Fruit fly (Drosophila melanogaster) whole organism, embryonic: ENCODE data around the gene Sil1.

Experiments used
- Asciz ChIP-seq: fragments of 200-800 bp; sonication (Bioruptor generic); optimal IDR thresholded peaks from 2 replicates; lab custom pipeline; 2017; ENCODE audit warnings: missing biosample characterization, mild to moderate bottlenecking, missing genetic modification characterization, missing genetic modification reagents
- CG10267 ChIP-seq: fragments of 200-800 bp; sonication (Bioruptor generic); optimal IDR thresholded peaks from 2 replicates; lab custom pipeline; 2018; ENCODE audit warnings: missing biosample characterization, mild to moderate bottlenecking, missing genetic modification characterization, moderate library complexity
- CG10565 ChIP-seq: fragments of 200-800 bp; sonication (Bioruptor generic); optimal IDR thresholded peaks from 3 replicates; lab custom pipeline; 2016; ENCODE audit warnings: missing biosample characterization, mild to moderate bottlenecking, missing genetic modification characterization
- CG11093 ChIP-seq: fragments of 200-800 bp; sonication (Bioruptor generic); IDR thresholded peaks from 3 replicates; pipeline ENCODE4 v1.3.6; 2022; ENCODE audit warnings: missing biosample characterization, missing genetic modification characterization
- CG11456 ChIP-seq: fragments of 200-800 bp; sonication (Bioruptor generic); IDR thresholded peaks from 3 replicates; pipeline ENCODE4 v1.3.6; 2022; ENCODE audit warnings: missing biosample characterization, missing genetic modification characterization
- CG13123 ChIP-seq: fragments of 200-800 bp; sonication (Bioruptor generic); optimal IDR thresholded peaks from 2 replicates; lab custom pipeline; 2016; ENCODE audit warnings: missing biosample characterization, missing genetic modification characterization
- CG15011 ChIP-seq: fragments of 200-800 bp; sonication (Bioruptor generic); optimal IDR thresholded peaks from 3 replicates; lab custom pipeline; 2018; ENCODE audit warnings: missing biosample characterization, mild to moderate bottlenecking, missing genetic modification characterization
- CG15269 ChIP-seq: fragments of 200-800 bp; sonication (Bioruptor generic); optimal IDR thresholded peaks from 2 replicates; lab custom pipeline; 2018; ENCODE audit warnings: missing biosample characterization, mild to moderate bottlenecking, missing genetic modification characterization, moderate library complexity
- CG17359 ChIP-seq: fragments of 200-800 bp; sonication (Bioruptor generic); optimal IDR thresholded peaks from 3 replicates; lab custom pipeline; 2018; ENCODE audit warnings: missing biosample characterization, mild to moderate bottlenecking, missing genetic modification characterization, moderate library complexity
- CG1832 ChIP-seq: fragments of 200-800 bp; sonication (Bioruptor generic); optimal IDR thresholded peaks from 2 replicates; lab custom pipeline; 2017; ENCODE audit warnings: missing biosample characterization, mild to moderate bottlenecking, missing genetic modification characterization, inconsistent platforms
- CG2129 ChIP-seq: fragments of 200-800 bp; sonication (Bioruptor generic); IDR thresholded peaks from 2 replicates; pipeline ENCODE4 v1.3.6; 2022; ENCODE audit warnings: missing biosample characterization, missing genetic modification characterization; ENCODE audit not compliant: partially characterized antibody
- CG30020 ChIP-seq: fragments of 200-800 bp; optimal IDR thresholded peaks from 2 replicates; lab custom pipeline; 2019; ENCODE audit warnings: missing biosample characterization, mild to moderate bottlenecking, missing genetic modification characterization, moderate library complexity
- CG31365 ChIP-seq: fragments of 200-800 bp; sonication (Bioruptor generic); optimal IDR thresholded peaks from 2 replicates; lab custom pipeline; 2018; ENCODE audit warnings: missing biosample characterization, mild to moderate bottlenecking, missing genetic modification characterization
- CG33213 ChIP-seq: fragments of 200-800 bp; sonication (Bioruptor generic); optimal IDR thresholded peaks from 3 replicates; lab custom pipeline; 2016; ENCODE audit warnings: missing biosample characterization, missing genetic modification characterization
- CG4360 ChIP-seq: fragments of 200-800 bp; sonication (Bioruptor generic); IDR thresholded peaks from 2 replicates; pipeline ENCODE4 v1.3.6; 2022; ENCODE audit warnings: missing biosample characterization, missing genetic modification characterization
- CG7357 ChIP-seq: fragments of 200-800 bp; sonication (Bioruptor generic); IDR thresholded peaks from 3 replicates; pipeline ENCODE4 v1.3.6; 2022; ENCODE audit warnings: missing biosample characterization, missing genetic modification characterization
- CG7372 ChIP-seq: fragments of 200-800 bp; sonication (Bioruptor generic); IDR thresholded peaks from 2 replicates; pipeline ENCODE4 v1.3.6; 2022; ENCODE audit warnings: missing biosample characterization, missing genetic modification characterization
- CG7987 ChIP-seq: fragments of 200-800 bp; sonication (Bioruptor generic); optimal IDR thresholded peaks from 2 replicates; lab custom pipeline; 2018; ENCODE audit warnings: missing biosample characterization, mild to moderate bottlenecking, missing genetic modification characterization, moderate library complexity
- CG8089 ChIP-seq: fragments of 200-800 bp; sonication (Bioruptor generic); optimal IDR thresholded peaks from 3 replicates; lab custom pipeline; 2016; ENCODE audit warnings: missing biosample characterization, missing genetic modification characterization
- CG8290 ChIP-seq, 3 experiments: fragments of 200-800 bp; sonication (Bioruptor generic); optimal IDR thresholded peaks; 2 replicates each; lab custom pipeline; 2016 to 2019; ENCODE audit warnings: missing biosample characterization in 3 of 3, missing genetic modification characterization in 3 of 3, mild to moderate bottlenecking in 2 of 3, moderate library complexity in 1 of 3
- CG9437 ChIP-seq: fragments of 200-800 bp; sonication (Bioruptor generic); optimal IDR thresholded peaks from 2 replicates; lab custom pipeline; 2018; ENCODE audit warnings: missing biosample characterization, mild to moderate bottlenecking, missing genetic modification characterization
- CTCF ChIP-seq: fragments of 200-800 bp; sonication (Bioruptor generic); optimal IDR thresholded peaks from 2 replicates; lab custom pipeline; 2017; ENCODE audit warnings: missing biosample characterization, mild to moderate bottlenecking, missing genetic modification characterization, moderate library complexity
- Dad ChIP-seq: fragments of 200-800 bp; sonication (Bioruptor generic); optimal IDR thresholded peaks from 3 replicates; lab custom pipeline; 2016; ENCODE audit warnings: missing biosample characterization, missing genetic modification characterization
- Dll ChIP-seq: fragments of 200-800 bp; sonication (Bioruptor generic); IDR thresholded peaks from 4 replicates; pipeline ENCODE4 v1.3.6; 2022; ENCODE audit warnings: missing biosample characterization, missing genetic modification characterization; ENCODE audit not compliant: partially characterized antibody
- Dp ChIP-seq: fragments of 200-800 bp; sonication (Bioruptor generic); optimal IDR thresholded peaks from 2 replicates; lab custom pipeline; 2018; ENCODE audit warnings: missing biosample characterization, mild to moderate bottlenecking, missing genetic modification characterization, moderate library complexity
- Med ChIP-seq: fragments of 200-800 bp; sonication (Bioruptor generic); peaks from one replicate; lab custom pipeline; 2016; ENCODE audit warnings: missing biosample characterization, missing genetic modification characterization, mild to moderate bottlenecking, inconsistent platforms, moderate library complexity
- Neu2 ChIP-seq: fragments of 200-800 bp; sonication (Bioruptor generic); optimal IDR thresholded peaks from 3 replicates; lab custom pipeline; 2016; ENCODE audit warnings: missing biosample characterization, missing genetic modification characterization, borderline replicate concordance
- Poxn ChIP-seq: fragments of 200-800 bp; sonication (Bioruptor generic); IDR thresholded peaks from 2 replicates; pipeline ENCODE4 v1.3.6; 2022; ENCODE audit warnings: missing biosample characterization, missing genetic modification characterization
- Rfx ChIP-seq: fragments of 200-800 bp; sonication (Bioruptor generic); IDR thresholded peaks from 2 replicates; pipeline ENCODE4 v1.3.6; 2022; ENCODE audit warnings: missing biosample characterization, missing genetic modification characterization
- Sry-β ChIP-seq: fragments of 200-800 bp; sonication (Bioruptor generic); optimal IDR thresholded peaks from 2 replicates; lab custom pipeline; 2018; ENCODE audit warnings: missing biosample characterization, mild to moderate bottlenecking, missing genetic modification characterization, moderate library complexity
- Taf1 ChIP-seq: fragments of 200-800 bp; sonication (Bioruptor generic); IDR thresholded peaks from 2 replicates; pipeline ENCODE4 v1.3.6; 2022; ENCODE audit warnings: missing biosample characterization, missing genetic modification characterization
- YL-1 ChIP-seq: fragments of 200-800 bp; sonication (Bioruptor generic); optimal IDR thresholded peaks from 3 replicates; lab custom pipeline; 2017; ENCODE audit warnings: missing biosample characterization, mild to moderate bottlenecking, missing genetic modification characterization
- ato ChIP-seq: fragments of 200-800 bp; sonication (Bioruptor generic); IDR thresholded peaks from 2 replicates; pipeline ENCODE4 v1.3.6; 2022; ENCODE audit warnings: missing biosample characterization, missing genetic modification characterization; ENCODE audit not compliant: partially characterized antibody
- gcm2 ChIP-seq: fragments of 200-800 bp; sonication (Bioruptor generic); optimal IDR thresholded peaks from 2 replicates; lab custom pipeline; 2016; ENCODE audit warnings: missing biosample characterization, missing genetic modification characterization
- grn ChIP-seq: fragments of 200-800 bp; sonication (Bioruptor generic); optimal IDR thresholded peaks from 3 replicates; lab custom pipeline; 2017; ENCODE audit warnings: missing biosample characterization, missing genetic modification characterization
- gsb ChIP-seq: fragments of 200-800 bp; sonication (Bioruptor generic); IDR thresholded peaks from 2 replicates; pipeline ENCODE4 v1.3.6; 2022; ENCODE audit warnings: missing biosample characterization, missing genetic modification characterization
- h ChIP-seq: fragments of >200 bp; optimal IDR thresholded peaks from 2 replicates; lab custom pipeline; 2017
- her ChIP-seq: fragments of 200-800 bp; sonication (Bioruptor generic); optimal IDR thresholded peaks from 2 replicates; lab custom pipeline; 2016; ENCODE audit warnings: missing biosample characterization, missing genetic modification characterization
- jing ChIP-seq: fragments of 200-800 bp; sonication (Bioruptor generic); optimal IDR thresholded peaks from 2 replicates; lab custom pipeline; 2018; ENCODE audit warnings: missing biosample characterization, mild to moderate bottlenecking, missing genetic modification characterization
- lbe ChIP-seq: fragments of 200-800 bp; sonication (Bioruptor generic); optimal IDR thresholded peaks from 2 replicates; lab custom pipeline; 2016; ENCODE audit warnings: missing biosample characterization, mild to moderate bottlenecking, missing genetic modification characterization
- lov ChIP-seq, 2 experiments: fragments of 200-800 bp in 1 of 2; fragments of >200 bp in 1 of 2; sonication (Bioruptor generic) in 1 of 2; IDR thresholded peaks in 1 of 2; optimal IDR thresholded peaks in 1 of 2; 2 replicates in 1 of 2; 3 replicates in 1 of 2; pipeline versions ENCODE4 v1.3.6 to Lab custom; 2017 to 2022; ENCODE audit warnings: missing biosample characterization in 1 of 2, missing genetic modification characterization in 1 of 2
- mam ChIP-seq: fragments of 200-800 bp; sonication (Bioruptor generic); optimal IDR thresholded peaks from 3 replicates; lab custom pipeline; 2016; ENCODE audit warnings: missing biosample characterization, missing genetic modification characterization
- row ChIP-seq: fragments of 200-800 bp; sonication (Bioruptor generic); IDR thresholded peaks from 3 replicates; pipeline ENCODE4 v1.3.6; 2022; ENCODE audit warnings: missing biosample characterization, missing genetic modification characterization
- salm ChIP-seq: fragments of 200-800 bp; sonication (Bioruptor generic); optimal IDR thresholded peaks from 2 replicates; lab custom pipeline; 2018; ENCODE audit warnings: missing biosample characterization, mild to moderate bottlenecking, missing genetic modification characterization
- scrt ChIP-seq: fragments of 200-800 bp; sonication (Bioruptor generic); optimal IDR thresholded peaks from 2 replicates; lab custom pipeline; 2018; ENCODE audit warnings: missing biosample characterization, mild to moderate bottlenecking, missing genetic modification characterization, moderate library complexity
- sd ChIP-seq: fragments of 200-800 bp; sonication (Bioruptor generic); optimal IDR thresholded peaks from 3 replicates; lab custom pipeline; 2018; ENCODE audit warnings: missing biosample characterization, mild to moderate bottlenecking, missing genetic modification characterization, moderate library complexity
- sens ChIP-seq: fragments of 200-800 bp; sonication (Bioruptor generic); peaks from one replicate; lab custom pipeline; 2016; ENCODE audit warnings: missing biosample characterization, missing genetic modification characterization
- sisA ChIP-seq: fragments of 200-800 bp; sonication (Bioruptor generic); IDR thresholded peaks from 2 replicates; pipeline ENCODE4 v1.3.6; 2022; ENCODE audit warnings: missing biosample characterization, missing genetic modification characterization
- tx ChIP-seq: fragments of 200-800 bp; sonication (Bioruptor generic); optimal IDR thresholded peaks from 2 replicates; lab custom pipeline; 2016; ENCODE audit warnings: missing biosample characterization, missing genetic modification characterization
- unpg ChIP-seq: fragments of 200-800 bp; sonication (Bioruptor generic); optimal IDR thresholded peaks from 3 replicates; lab custom pipeline; 2018; ENCODE audit warnings: missing biosample characterization, mild to moderate bottlenecking, missing genetic modification characterization, moderate library complexity
- zfh2 ChIP-seq: fragments of 200-800 bp; sonication (Bioruptor generic); optimal IDR thresholded peaks from 2 replicates; lab custom pipeline; 2016; ENCODE audit warnings: missing biosample characterization, missing genetic modification characterization

The Sil1 gene

DNA sequence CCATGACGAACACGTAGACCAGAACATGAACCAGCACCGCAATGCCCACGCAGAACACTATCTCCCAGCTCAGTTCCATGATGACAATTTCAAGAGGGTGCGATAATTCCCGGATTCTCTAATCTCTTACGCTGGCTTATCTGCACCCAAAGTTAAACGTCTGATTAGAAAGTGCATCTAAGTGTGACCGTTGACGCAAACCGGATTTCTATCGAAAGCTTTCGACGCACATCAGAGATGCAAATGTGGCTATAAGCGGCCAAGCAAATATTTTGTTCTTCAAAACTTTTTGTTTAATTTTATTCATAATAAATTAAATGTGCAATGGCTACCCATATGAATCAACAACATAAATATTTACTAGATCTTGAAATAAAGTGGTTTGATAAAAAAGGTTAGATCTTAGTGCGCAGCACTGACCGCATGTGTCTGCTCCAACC, 27.0 kb upstream of the Sil1 start, which contains the start of the genes Kdsr and CG11858 (continued):
- no peak for TF ChIP-seq CG8089
- peak; percentile 85 for TF ChIP-seq Rfx
- TF ChIP-seq row (GFP tag; lab: Robert Waterston, UW): peak; percentile 94
- peak; percentile 1 for TF ChIP-seq CG8290 (GFP tag; optimal IDR thresholded peaks at IDR 0.05; lab: Kevin White, UChicago)
- peak in 1 of 2 experiments; percentile 14 for TF ChIP-seq CG8290 (tag; optimal IDR thresholded peaks at IDR 0.05; lab: Kevin White, UChicago)
- peak; percentile 63 for TF ChIP-seq CG10267 (tag; lab: Kevin White, UChicago)
- no peak for TF ChIP-seq CG10565 (GFP tag; lab: Kevin White, UChicago)
- TF ChIP-seq YL-1 (GFP tag; lab: Kevin White, UChicago): peak; percentile 3
- TF ChIP-seq zfh2 (GFP tag; lab: Kevin White, UChicago): peak; percentile 71
- no peak for TF ChIP-seq ato (GFP tag; lab: Robert Waterston, UW)
- peak; percentile 99 for TF ChIP-seq Sry-β (GFP tag; lab: Kevin White, UChicago)
- peak; percentile 53; the same call in 1 of the 3 replicates for TF ChIP-seq CG7357 (GFP tag; lab: Robert Waterston, UW)
- TF ChIP-seq mam (GFP tag; lab: Kevin White, UChicago): peak; percentile 48
- no peak for TF ChIP-seq CG15011 (GFP tag; lab: Kevin White, UChicago)
- TF ChIP-seq sd (tag; lab: Kevin White, UChicago): peak; percentile 27
- TF ChIP-seq salm (tag; lab: Kevin White, UChicago): no peak
- TF ChIP-seq CG2129 (GFP tag; lab: Robert Waterston, UW): no peak
- peak; percentile 72 for TF ChIP-seq unpg (GFP tag; lab: Kevin White, UChicago)
- TF ChIP-seq Asciz (GFP tag; lab: Kevin White, UChicago): no peak
- TF ChIP-seq CG11456 (GFP tag; lab: Robert Waterston, UW): 0 out of 3 replicates have a peak, but pooled peaks have one; percentile 34
- no peak for TF ChIP-seq CG1832 (GFP tag; lab: Kevin White, UChicago)
- no peak for TF ChIP-seq CG4360 (GFP tag; lab: Robert Waterston, UW)
- TF ChIP-seq gsb (GFP tag; lab: Robert Waterston, UW): no peak
- TF ChIP-seq CG9437 (GFP tag; lab: Kevin White, UChicago): peak; percentile 11
- TF ChIP-seq gcm2 (GFP tag; lab: Kevin White, UChicago): peak; percentile 28
- peak; percentile 35; the same call in 1 of the 2 replicates for TF ChIP-seq CG7372 (GFP tag; lab: Robert Waterston, UW)
- peak; percentile 30 for TF ChIP-seq her (GFP tag; lab: Kevin White, UChicago)
- peak; percentile 45; the same call in 1 of the 4 replicates for TF ChIP-seq Dll (GFP tag; lab: Robert Waterston, UW)
- peak; percentile 46 for TF ChIP-seq CG30020 (tag; lab: Kevin White, UChicago)
- TF ChIP-seq jing (GFP tag; lab: Kevin White, UChicago): no peak
- no peak for TF ChIP-seq h
- peak; percentile 11 for TF ChIP-seq Dp (GFP tag; lab: Kevin White, UChicago)
- TF ChIP-seq CTCF: no peak
- TF ChIP-seq CG33213: peak; percentile 51
- TF ChIP-seq CG7987 (GFP tag; lab: Kevin White, UChicago): peak; percentile 48
- TF ChIP-seq lov (optimal IDR thresholded peaks at IDR 0.05; lab: Kevin White, UChicago): no peak
- 0 out of 3 replicates have a peak, but pooled peaks have one; percentile 63 for TF ChIP-seq lov (GFP tag; IDR thresholded peaks at IDR 0.05; lab: Robert Waterston, UW)
- TF ChIP-seq Dad: peak; percentile 60
- TF ChIP-seq CG11093 (GFP tag; lab: Robert Waterston, UW): peak; percentile 53; the same call in 1 of the 3 replicates

DNA sequence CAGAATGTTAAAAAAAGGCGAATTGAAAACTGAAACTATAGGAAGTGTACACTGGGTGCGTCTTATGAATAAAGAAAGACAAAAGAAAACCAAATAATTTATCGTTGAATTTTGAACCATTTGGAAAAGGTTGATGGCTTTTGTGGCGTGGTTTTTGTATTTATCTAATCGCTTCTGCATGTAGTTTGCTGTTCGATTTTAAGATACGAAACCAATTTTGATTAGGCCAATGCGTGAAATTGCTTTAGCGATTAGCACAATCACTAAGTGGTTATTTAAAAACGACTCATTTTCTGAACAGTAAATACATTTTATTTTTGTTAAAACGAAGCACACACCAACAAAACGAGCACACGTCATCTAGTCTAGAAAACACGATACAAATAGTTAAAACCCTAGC, 25.3 kb upstream of the Sil1 start:
- TF ChIP-seq CG17359 (tag; lab: Kevin White, UChicago) (no peak), lbe (GFP tag; lab: Kevin White, UChicago) (peak; percentile 21), CG15269 (tag; lab: Kevin White, UChicago) (no peak), scrt (GFP tag; lab: Kevin White, UChicago) (no peak), CG7372 (GFP tag; lab: Robert Waterston, UW) (no peak), Neu2 (GFP tag; lab: Kevin White, UChicago) (no peak), sens (peak; percentile 48), tx (GFP tag; lab: Kevin White, UChicago) (no peak), Med (GFP tag; lab: Kevin White, UChicago) (no peak), sisA (GFP tag; lab: Robert Waterston, UW) (no peak), Poxn (GFP tag; lab: Robert Waterston, UW) (no peak), CG13123 (GFP tag; lab: Kevin White, UChicago) (no peak), grn (GFP tag; lab: Kevin White, UChicago) (peak; percentile 53), CG10267 (tag; lab: Kevin White, UChicago) (no peak), CG31365 (tag; lab: Kevin White, UChicago) (no peak), Taf1 (no peak)
